Worm (Caenorhabditis elegans) whole organism, L4 larva: Measurements from ENCODE around the gene F09E5.11.

Experiments
- F10B5.3 ChIP-seq: sonication (generic microtip); optimal IDR thresholded peaks from 2 replicates; lab custom pipeline; 2016; ENCODE audit warnings: mild to moderate bottlenecking, missing genetic modification characterization, missing compliant biosample characterization
- F37D6.2 ChIP-seq: sonication (generic microtip); optimal IDR thresholded peaks from 2 replicates; lab custom pipeline; 2016; ENCODE audit warnings: mild to moderate bottlenecking, missing genetic modification characterization, missing compliant biosample characterization
- F49E8.2 ChIP-seq: sonication (generic microtip); optimal IDR thresholded peaks from 2 replicates; lab custom pipeline; 2016; ENCODE audit warnings: missing compliant biosample characterization, mild to moderate bottlenecking, missing genetic modification characterization, borderline replicate concordance
- R02D3.7 ChIP-seq: fragments of 150-350 bp; sonication (generic microtip); optimal IDR thresholded peaks from 3 replicates; lab custom pipeline; 2014; ENCODE audit warnings: missing biosample characterization, missing genetic modification characterization
- Y48G9A.11 ChIP-seq: fragments of 200-800 bp; sonication (Bioruptor generic); IDR thresholded peaks from 2 replicates; pipeline ENCODE4 v1.3.6; 2022; ENCODE audit warnings: missing genetic modification reagents, missing genetic modification characterization, missing compliant biosample characterization
- aha-1 ChIP-seq: fragments of 150-350 bp; peaks from one replicate; lab custom pipeline; 2014; ENCODE audit warnings: missing biosample characterization, missing genetic modification characterization
- ama-1 ChIP-seq: fragments of 150-350 bp; optimal IDR thresholded peaks from 2 replicates; lab custom pipeline; 2014; ENCODE audit warnings: inconsistent platforms, mixed read lengths
- arid-1 ChIP-seq: fragments of 200-800 bp; sonication (Bioruptor generic); conservative IDR thresholded peaks from 2 replicates; pipeline ENCODE4 v1.3.6; 2022; ENCODE audit warnings: missing genetic modification reagents, missing genetic modification characterization, missing compliant biosample characterization
- attf-4 ChIP-seq: sonication (generic microtip); optimal IDR thresholded peaks from 3 replicates; lab custom pipeline; 2017; ENCODE audit warnings: missing biosample characterization, missing genetic modification characterization
- ceh-20 ChIP-seq: fragments of 200-800 bp; sonication (Bioruptor generic); IDR thresholded peaks from 2 replicates; pipeline ENCODE4 v1.3.6; 2022; ENCODE audit warnings: missing genetic modification reagents, missing genetic modification characterization, missing compliant biosample characterization
- ceh-28 ChIP-seq: fragments of 150-350 bp; optimal IDR thresholded peaks from 2 replicates; lab custom pipeline; 2014; ENCODE audit warnings: missing biosample characterization, missing genetic modification reagents, missing genetic modification characterization
- ceh-32 ChIP-seq: sonication (generic microtip); optimal IDR thresholded peaks from 2 replicates; lab custom pipeline; 2016; ENCODE audit warnings: mild to moderate bottlenecking, missing genetic modification characterization, missing compliant biosample characterization; ENCODE audit not compliant: poor library complexity
- ceh-82 ChIP-seq: sonication (generic microtip); optimal IDR thresholded peaks from 2 replicates; lab custom pipeline; 2017; ENCODE audit warnings: missing biosample characterization, missing genetic modification characterization
- ces-1 ChIP-seq: fragments of 150-350 bp; sonication (generic microtip); optimal IDR thresholded peaks from 4 replicates; lab custom pipeline; 2014; ENCODE audit warnings: missing biosample characterization, missing genetic modification reagents, missing genetic modification characterization
- daf-16 ChIP-seq, 3 experiments: sonication (generic microtip); optimal IDR thresholded peaks; 2 replicates each; lab custom pipeline; 2016 to 2017; ENCODE audit warnings: missing genetic modification characterization in 3 of 3, missing genetic modification reagents in 3 of 3, mild to moderate bottlenecking in 2 of 3, missing compliant biosample characterization in 2 of 3, missing biosample characterization in 1 of 3, moderate library complexity in 1 of 3
- dmd-9 ChIP-seq: fragments of 200-800 bp; sonication (Bioruptor generic); IDR thresholded peaks from 2 replicates; pipeline ENCODE4 v1.3.6; 2022; ENCODE audit warnings: missing genetic modification reagents, missing genetic modification characterization, missing compliant biosample characterization
- dpl-1 ChIP-seq: fragments of 150-350 bp; optimal IDR thresholded peaks from 2 replicates; lab custom pipeline; 2014; ENCODE audit warnings: missing biosample characterization, missing genetic modification reagents, missing genetic modification characterization
- dve-1 ChIP-seq: sonication (generic microtip); optimal IDR thresholded peaks from 2 replicates; lab custom pipeline; 2017; ENCODE audit warnings: antibody characterized with exemption, mild to moderate bottlenecking, missing genetic modification characterization, missing compliant biosample characterization; ENCODE audit not compliant: insufficient read depth
- egl-27 ChIP-seq: sonication (generic microtip); optimal IDR thresholded peaks from 3 replicates; lab custom pipeline; 2017; ENCODE audit warnings: missing biosample characterization, missing genetic modification reagents, missing genetic modification characterization
- egl-43 ChIP-seq: fragments of 200-800 bp; sonication (Bioruptor generic); IDR thresholded peaks from 2 replicates; pipeline ENCODE4 v1.3.6; 2022; ENCODE audit warnings: missing genetic modification reagents, missing genetic modification characterization, missing compliant biosample characterization
- fkh-10 ChIP-seq: fragments of 150-350 bp; optimal IDR thresholded peaks from 2 replicates; lab custom pipeline; 2014; ENCODE audit warnings: missing biosample characterization, missing genetic modification reagents, missing genetic modification characterization
- fos-1 ChIP-seq: fragments of 150-350 bp; optimal IDR thresholded peaks from 2 replicates; lab custom pipeline; 2014; ENCODE audit warnings: missing biosample characterization, missing genetic modification characterization
- hif-1 ChIP-seq, 2 experiments: sonication (generic microtip); optimal IDR thresholded peaks; 2 replicates each; lab custom pipeline; 2016 to 2017; ENCODE audit warnings: missing compliant biosample characterization in 2 of 2, missing genetic modification characterization in 2 of 2, missing genetic modification reagents in 2 of 2, missing genotype in 2 of 2, mild to moderate bottlenecking in 1 of 2
- hlh-11 ChIP-seq: fragments of 200-800 bp; sonication (Bioruptor generic); optimal IDR thresholded peaks from 2 replicates; lab custom pipeline; 2018; ENCODE audit warnings: mild to moderate bottlenecking, missing genetic modification characterization, missing compliant biosample characterization
- hlh-30 ChIP-seq: sonication (generic microtip); optimal IDR thresholded peaks from 2 replicates; lab custom pipeline; 2017; ENCODE audit warnings: antibody characterized with exemption, mild to moderate bottlenecking, missing genetic modification characterization, missing compliant biosample characterization; ENCODE audit not compliant: insufficient read depth
- hmg-1.1 ChIP-seq: fragments of 200-800 bp; sonication (Bioruptor generic); IDR thresholded peaks from 2 replicates; pipeline ENCODE4 v1.3.6; 2022; ENCODE audit warnings: missing genetic modification reagents, missing genetic modification characterization, missing compliant biosample characterization
- jun-1 ChIP-seq: fragments of 150-350 bp; optimal IDR thresholded peaks from 2 replicates; lab custom pipeline; 2014; ENCODE audit warnings: missing biosample characterization, missing genetic modification reagents, missing genetic modification characterization
- lim-7 ChIP-seq: fragments of 200-800 bp; sonication (Bioruptor generic); IDR thresholded peaks from 2 replicates; pipeline ENCODE4 v1.3.6; 2022; ENCODE audit warnings: missing genetic modification characterization, missing compliant biosample characterization
- madf-5 ChIP-seq, 2 experiments: fragments of 200-800 bp; sonication (Bioruptor generic); IDR thresholded peaks; 2 replicates each; pipeline ENCODE4 v1.3.6; 2022; ENCODE audit warnings: missing compliant biosample characterization in 2 of 2, missing genetic modification characterization in 2 of 2
- madf-9 ChIP-seq: fragments of 200-800 bp; sonication (Bioruptor generic); conservative IDR thresholded peaks from 2 replicates; pipeline ENCODE4 v1.3.6; 2022; ENCODE audit warnings: missing genetic modification reagents, missing genetic modification characterization, missing compliant biosample characterization
- mdt-29 ChIP-seq: fragments of 200-800 bp; sonication (Bioruptor generic); IDR thresholded peaks from 2 replicates; pipeline ENCODE4 v1.3.6; 2022; ENCODE audit warnings: missing genetic modification reagents, missing genetic modification characterization, missing compliant biosample characterization
- mep-1 ChIP-seq: fragments of 150-350 bp; sonication (generic microtip); optimal IDR thresholded peaks from 3 replicates; lab custom pipeline; 2014; ENCODE audit warnings: missing biosample characterization, missing genetic modification characterization
- nhr-11 ChIP-seq: fragments of 150-350 bp; optimal IDR thresholded peaks from 2 replicates; lab custom pipeline; 2014; ENCODE audit warnings: missing biosample characterization, missing genetic modification characterization
- nhr-28 ChIP-seq: fragments of 150-350 bp; optimal IDR thresholded peaks from 2 replicates; lab custom pipeline; 2014; ENCODE audit warnings: missing biosample characterization, missing genetic modification characterization
- nhr-48 ChIP-seq: sonication (generic microtip); optimal IDR thresholded peaks from 2 replicates; lab custom pipeline; 2016; ENCODE audit warnings: mild to moderate bottlenecking, missing genetic modification characterization, missing compliant biosample characterization
- nhr-6 ChIP-seq: fragments of 150-350 bp; optimal IDR thresholded peaks from 2 replicates; lab custom pipeline; 2014; ENCODE audit warnings: missing biosample characterization, missing genetic modification characterization
- nhr-76 ChIP-seq: fragments of 150-350 bp; optimal IDR thresholded peaks from 2 replicates; lab custom pipeline; 2014; ENCODE audit warnings: missing biosample characterization, missing genetic modification characterization
- nhr-77 ChIP-seq: fragments of 150-350 bp; optimal IDR thresholded peaks from 2 replicates; lab custom pipeline; 2014; ENCODE audit warnings: missing biosample characterization, missing genetic modification characterization
- pha-4 ChIP-seq, 2 experiments: fragments of 150-350 bp in 1 of 2; fragments of 200-800 bp in 1 of 2; sonication (Bioruptor generic) in 1 of 2; IDR thresholded peaks in 1 of 2; optimal IDR thresholded peaks in 1 of 2; 2 replicates each; pipeline versions ENCODE4 v1.3.6 to Lab custom; 2014 to 2022; ENCODE audit warnings: missing genetic modification characterization in 2 of 2, missing genetic modification reagents in 2 of 2, missing biosample characterization in 1 of 2, missing compliant biosample characterization in 1 of 2
- pqm-1 ChIP-seq: sonication (generic microtip); optimal IDR thresholded peaks from 2 replicates; lab custom pipeline; 2017; ENCODE audit warnings: missing biosample characterization, missing genetic modification characterization
- rbr-2 ChIP-seq: sonication (generic microtip); optimal IDR thresholded peaks from 2 replicates; lab custom pipeline; 2016; ENCODE audit warnings: missing genotype, missing genetic modification characterization, missing compliant biosample characterization
- sdz-12 ChIP-seq: fragments of 200-800 bp; sonication (Bioruptor generic); optimal IDR thresholded peaks from 2 replicates; lab custom pipeline; 2018; ENCODE audit warnings: mild to moderate bottlenecking, missing genetic modification characterization, missing compliant biosample characterization
- snpc-4 ChIP-seq: fragments of 150-350 bp; optimal IDR thresholded peaks from 2 replicates; lab custom pipeline; 2014; ENCODE audit warnings: missing biosample characterization, missing genetic modification characterization
- spr-1 ChIP-seq: sonication (generic microtip); optimal IDR thresholded peaks from 2 replicates; lab custom pipeline; 2016; ENCODE audit warnings: mild to moderate bottlenecking, missing genetic modification characterization, missing compliant biosample characterization
- tra-1 ChIP-seq: fragments of 200-800 bp; sonication (Bioruptor generic); IDR thresholded peaks from 2 replicates; pipeline ENCODE4 v1.3.6; 2022; ENCODE audit warnings: missing genetic modification reagents, missing genetic modification characterization, missing compliant biosample characterization
- unc-130 ChIP-seq: sonication (generic microtip); optimal IDR thresholded peaks from 2 replicates; lab custom pipeline; 2016; ENCODE audit warnings: missing genetic modification reagents, missing genetic modification characterization, missing compliant biosample characterization
- zag-1 ChIP-seq: fragments of 150-350 bp; optimal IDR thresholded peaks from 2 replicates; lab custom pipeline; 2014; ENCODE audit warnings: missing biosample characterization, missing genetic modification characterization
- ztf-7 ChIP-seq: fragments of 150-350 bp; optimal IDR thresholded peaks from 2 replicates; lab custom pipeline; 2014; ENCODE audit warnings: missing biosample characterization, missing genetic modification characterization

Gene F09E5.11

ce11 chrII:5336660-5337494 is 21.1 kb downstream of the F09E5.11 start (continued):
- TF ChIP-seq pha-4 (GFP tag; IDR thresholded peaks at IDR 0.05; lab: Robert Waterston, UW): peak; percentile 77
- TF ChIP-seq pha-4 (tag; optimal IDR thresholded peaks at IDR 0.05; lab: Kevin White, UChicago): peak; percentile 85
- TF ChIP-seq ceh-20: peak; percentile 25; the same call in 1 of the 2 replicates
- no peak for TF ChIP-seq mdt-29 (GFP tag; lab: Robert Waterston, UW)
- peak; percentile 28 for TF ChIP-seq ama-1 (lab: Kevin White, UChicago)
- TF ChIP-seq rbr-2 (tag; lab: Kevin White, UChicago): peak; percentile 84
- peak; percentile 100 for TF ChIP-seq aha-1 (tag; lab: Kevin White, UChicago)
- peak; percentile 36 for TF ChIP-seq nhr-48 (tag; lab: Kevin White, UChicago)
- no peak for TF ChIP-seq lim-7
- TF ChIP-seq dve-1: peak; percentile 76
- TF ChIP-seq dmd-9 (GFP tag; lab: Robert Waterston, UW): no peak
- TF ChIP-seq attf-4 (tag; lab: Kevin White, UChicago): no peak
- TF ChIP-seq F37D6.2: no peak
- peak; percentile 4 for TF ChIP-seq egl-27 (tag; lab: Kevin White, UChicago)
- TF ChIP-seq spr-1 (tag; lab: Kevin White, UChicago): peak; percentile 14
- peak; percentile 80 for TF ChIP-seq nhr-11 (tag; lab: Kevin White, UChicago)
- peak; percentile 63 for TF ChIP-seq arid-1 (GFP tag; lab: Robert Waterston, UW)
- TF ChIP-seq ceh-28 (tag; lab: Kevin White, UChicago): peak; percentile 30
- TF ChIP-seq Y48G9A.11: no peak
- 0 out of 4 replicates have a peak, but pooled peaks of 1 of the 2 experiments have one; percentile 31 for TF ChIP-seq madf-5 (GFP tag; IDR thresholded peaks at IDR 0.05; lab: Robert Waterston, UW)
- TF ChIP-seq ceh-82 (tag; lab: Kevin White, UChicago): no peak
- TF ChIP-seq unc-130 (GFP tag; lab: Kevin White, UChicago): no peak
- TF ChIP-seq jun-1 (tag; lab: Kevin White, UChicago): peak; percentile 94
- peak; percentile 92 for TF ChIP-seq nhr-6 (tag; lab: Kevin White, UChicago)
- no peak for TF ChIP-seq R02D3.7
- TF ChIP-seq mep-1: peak; percentile 89
- peak; percentile 22 for TF ChIP-seq ztf-7 (tag; lab: Kevin White, UChicago)
- peak; percentile 67 for TF ChIP-seq hlh-30 (tag; lab: Kevin White, UChicago)
- peak; percentile 33 for TF ChIP-seq nhr-77 (tag; lab: Kevin White, UChicago)
- TF ChIP-seq hmg-1.1 (GFP tag; lab: Robert Waterston, UW): peak; percentile 77
- TF ChIP-seq daf-16 (GFP tag; optimal IDR thresholded peaks at IDR 0.05; lab: Kevin White, UChicago): no peak
- peak; percentile 71 for TF ChIP-seq daf-16 (tag; optimal IDR thresholded peaks at IDR 0.05; lab: Kevin White, UChicago)
- peak; percentile 87 for TF ChIP-seq hlh-11 (tag; lab: Kevin White, UChicago)
- peak; percentile 73 for TF ChIP-seq egl-43 (GFP tag; lab: Robert Waterston, UW)
- no peak for TF ChIP-seq F49E8.2 (tag; lab: Kevin White, UChicago)
- TF ChIP-seq madf-9: no peak
- TF ChIP-seq snpc-4: no peak
- peak; percentile 29 for TF ChIP-seq ces-1 (GFP tag; lab: Kevin White, UChicago)
- peak; percentile 37 for TF ChIP-seq nhr-76 (tag; lab: Kevin White, UChicago)
- TF ChIP-seq dpl-1 (GFP tag; lab: Kevin White, UChicago): peak; percentile 45
- peak; percentile 40 for TF ChIP-seq fkh-10 (GFP tag; lab: Kevin White, UChicago)
- peak; percentile 90 for TF ChIP-seq fos-1
- TF ChIP-seq nhr-28: peak; percentile 67
- no peak for TF ChIP-seq zag-1 (tag; lab: Kevin White, UChicago)
- peak; percentile 67; the same call in 1 of the 2 replicates for TF ChIP-seq tra-1
- peak; percentile 60 for TF ChIP-seq F10B5.3 (tag; lab: Kevin White, UChicago)
- TF ChIP-seq ceh-32 (tag; lab: Kevin White, UChicago): peak; percentile 12
- peak; percentile 38 for TF ChIP-seq pqm-1 (tag; lab: Kevin White, UChicago)
- peak in 1 of 2 experiments; percentile 27 for TF ChIP-seq hif-1 (tag; optimal IDR thresholded peaks at IDR 0.05; lab: Kevin White, UChicago)
- TF ChIP-seq sdz-12: peak; percentile 40
